ENCODE assay signal across 2 worm cellular contexts in genomic region chrIII:4196301-4196987, ce11.
A peak's percentile ranks its signal among the peaks of the same experiment; 100 is the strongest.
TF ChIP-seq lines count a peak whose summit lies in the region.

No protein-coding gene starts in this region.

TF ChIP-seq in whole organism, L1 larva, 84 proteins besides CTCF, POLR2A, EP300 and RAD21 (continued from another document):
- no peak for TF ChIP-seq ama-1 (optimal IDR thresholded peaks at IDR 0.05; lab: Kevin White, UChicago)
- peak; percentile 19 for TF ChIP-seq nhr-90 (tag; optimal IDR thresholded peaks at IDR 0.05; lab: Kevin White, UChicago; ENCODE audit: poor library complexity)
- peak; percentile 40 for TF ChIP-seq F16B12.6 (tag; optimal IDR thresholded peaks at IDR 0.05; lab: Kevin White, UChicago)
- TF ChIP-seq dpl-1 (GFP tag; optimal IDR thresholded peaks at IDR 0.05; lab: Kevin White, UChicago): peak; percentile 47 to 71 (median 47)
- no peak for TF ChIP-seq mab-9 (GFP tag; IDR thresholded peaks at IDR 0.05; lab: Robert Waterston, UW)
- TF ChIP-seq nhr-47 (tag; optimal IDR thresholded peaks at IDR 0.05; lab: Kevin White, UChicago): peak; percentile 66
- TF ChIP-seq C04F5.9 (tag; optimal IDR thresholded peaks at IDR 0.05; lab: Kevin White, UChicago): no peak
- TF ChIP-seq egl-13 (tag; optimal IDR thresholded peaks at IDR 0.05; lab: Kevin White, UChicago): peak; percentile 24
- TF ChIP-seq ces-1 (GFP tag; optimal IDR thresholded peaks at IDR 0.05; lab: Kevin White, UChicago): no peak
- TF ChIP-seq ets-5 (GFP tag; IDR thresholded peaks at IDR 0.05; lab: Robert Waterston, UW): no peak
- no peak for TF ChIP-seq vab-15 (tag; optimal IDR thresholded peaks at IDR 0.05; lab: Kevin White, UChicago)
- peak; percentile 68 to 78 for TF ChIP-seq lsy-2 (tag; optimal IDR thresholded peaks at IDR 0.05; lab: Kevin White, UChicago)
- TF ChIP-seq mep-1 (tag; optimal IDR thresholded peaks at IDR 0.05; lab: Kevin White, UChicago): peak; percentile 56
- TF ChIP-seq nhr-85 (tag; lab: Kevin White, UChicago): peak; percentile 76
- peak in 1 of 2 experiments; percentile 58 for TF ChIP-seq ztf-11 (tag; optimal IDR thresholded peaks at IDR 0.05; lab: Kevin White, UChicago)
- no peak for TF ChIP-seq nhr-11 (tag; optimal IDR thresholded peaks at IDR 0.05; lab: Kevin White, UChicago)
- peak; percentile 42 for TF ChIP-seq fkh-10 (GFP tag; optimal IDR thresholded peaks at IDR 0.05; lab: Kevin White, UChicago)
- TF ChIP-seq unc-86 (tag; optimal IDR thresholded peaks at IDR 0.05; lab: Kevin White, UChicago): peak; percentile 73
- peak; percentile 51 for TF ChIP-seq snpc-4 (tag; optimal IDR thresholded peaks at IDR 0.05; lab: Kevin White, UChicago)
- TF ChIP-seq nhr-12 (tag; optimal IDR thresholded peaks at IDR 0.05; lab: Kevin White, UChicago): no peak
- TF ChIP-seq lin-15B (tag; optimal IDR thresholded peaks at IDR 0.05; lab: Kevin White, UChicago): peak; percentile 59
- peak; percentile 38; the same call in 1 of the 2 replicates for TF ChIP-seq ceh-88 (GFP tag; IDR thresholded peaks at IDR 0.05; lab: Robert Waterston, UW)
- no peak for TF ChIP-seq nhr-237 (tag; optimal IDR thresholded peaks at IDR 0.05; lab: Kevin White, UChicago)
- TF ChIP-seq ceh-63 (GFP tag; optimal IDR thresholded peaks at IDR 0.05; lab: Kevin White, UChicago): no peak
- TF ChIP-seq lin-35 (GFP tag; optimal IDR thresholded peaks at IDR 0.05; lab: Kevin White, UChicago): peak in 1 of 2 experiments; percentile 69
- no peak for TF ChIP-seq egl-27 (tag; optimal IDR thresholded peaks at IDR 0.05; lab: Kevin White, UChicago)
- peak; percentile 60 for TF ChIP-seq snu-23 (GFP tag; optimal IDR thresholded peaks at IDR 0.05; lab: Kevin White, UChicago)
- peak; percentile 65 for TF ChIP-seq tbx-2 (tag; optimal IDR thresholded peaks at IDR 0.05; lab: Kevin White, UChicago)
- peak; percentile 47 for TF ChIP-seq fkh-4 (tag; optimal IDR thresholded peaks at IDR 0.05; lab: Kevin White, UChicago; ENCODE audit: borderline replicate concordance)
- peak; percentile 69 for TF ChIP-seq isw-1 (GFP tag; IDR thresholded peaks at IDR 0.05; lab: Robert Waterston, UW)
- peak; percentile 92 for TF ChIP-seq rnt-1 (tag; optimal IDR thresholded peaks at IDR 0.05; lab: Kevin White, UChicago)
- no peak for TF ChIP-seq sptf-1 (tag; optimal IDR thresholded peaks at IDR 0.05; lab: Kevin White, UChicago)
- TF ChIP-seq blmp-1 (tag; optimal IDR thresholded peaks at IDR 0.05; lab: Kevin White, UChicago): no peak
- peak; percentile 82 for TF ChIP-seq ceh-90 (tag; optimal IDR thresholded peaks at IDR 0.05; lab: Kevin White, UChicago)
- peak; percentile 71 for TF ChIP-seq irx-1 (tag; optimal IDR thresholded peaks at IDR 0.05; lab: Kevin White, UChicago)
- TF ChIP-seq pax-3 (tag; optimal IDR thresholded peaks at IDR 0.05; lab: Kevin White, UChicago): peak; percentile 64
- TF ChIP-seq unc-98 (GFP tag; IDR thresholded peaks at IDR 0.05; lab: Robert Waterston, UW): 0 out of 2 replicates have a peak, but pooled peaks have one; percentile 49
- TF ChIP-seq sox-4 (tag; optimal IDR thresholded peaks at IDR 0.05; lab: Kevin White, UChicago): peak; percentile 15
- peak; percentile 55 for TF ChIP-seq swsn-7 (tag; optimal IDR thresholded peaks at IDR 0.05; lab: Kevin White, UChicago)
- TF ChIP-seq nhr-77 (tag; optimal IDR thresholded peaks at IDR 0.05; lab: Kevin White, UChicago): peak; percentile 2
- peak; percentile 83 for TF ChIP-seq lin-14 (GFP tag; optimal IDR thresholded peaks at IDR 0.05; lab: Kevin White, UChicago)
- TF ChIP-seq fos-1 (tag; optimal IDR thresholded peaks at IDR 0.05; lab: Kevin White, UChicago): peak; percentile 3
- peak; percentile 50 for TF ChIP-seq nhr-20 (tag; optimal IDR thresholded peaks at IDR 0.05; lab: Kevin White, UChicago)

TF ChIP-seq in whole organism, L3 larva, 47 proteins besides CTCF, POLR2A, EP300 and RAD21 (continued from another document):
- no peak for TF ChIP-seq nhr-77 (tag; optimal IDR thresholded peaks at IDR 0.05; lab: Kevin White, UChicago)
- peak; percentile 22 for TF ChIP-seq R02D3.7 (tag; optimal IDR thresholded peaks at IDR 0.05; lab: Kevin White, UChicago)
- TF ChIP-seq fos-1 (tag; optimal IDR thresholded peaks at IDR 0.05; lab: Kevin White, UChicago): no peak
- peak; percentile 20 for TF ChIP-seq egl-5 (tag; optimal IDR thresholded peaks at IDR 0.05; lab: Kevin White, UChicago)
- TF ChIP-seq ceh-16 (tag; optimal IDR thresholded peaks at IDR 0.05; lab: Kevin White, UChicago): no peak
- TF ChIP-seq mdl-1 (tag; optimal IDR thresholded peaks at IDR 0.05; lab: Kevin White, UChicago): peak; percentile 85
- peak; percentile 46 for TF ChIP-seq snpc-4 (tag; optimal IDR thresholded peaks at IDR 0.05; lab: Kevin White, UChicago)
- no peak for TF ChIP-seq nhr-12 (tag; optimal IDR thresholded peaks at IDR 0.05; lab: Kevin White, UChicago)
- no peak for TF ChIP-seq ZK546.5 (tag; optimal IDR thresholded peaks at IDR 0.05; lab: Kevin White, UChicago)
- TF ChIP-seq daf-12 (tag; optimal IDR thresholded peaks at IDR 0.05; lab: Kevin White, UChicago): no peak
- TF ChIP-seq sea-2 (GFP tag; optimal IDR thresholded peaks at IDR 0.05; lab: Kevin White, UChicago): no peak
- TF ChIP-seq nhr-11 (tag; optimal IDR thresholded peaks at IDR 0.05; lab: Kevin White, UChicago): no peak
- no peak for TF ChIP-seq nhr-23 (tag; optimal IDR thresholded peaks at IDR 0.05; lab: Kevin White, UChicago)
- no peak for TF ChIP-seq jun-1 (tag; optimal IDR thresholded peaks at IDR 0.05; lab: Kevin White, UChicago)
- TF ChIP-seq aly-2 (tag; optimal IDR thresholded peaks at IDR 0.05; lab: Kevin White, UChicago): no peak
- TF ChIP-seq eor-1 (tag; optimal IDR thresholded peaks at IDR 0.05; lab: Kevin White, UChicago): no peak
- TF ChIP-seq nhr-43 (tag; optimal IDR thresholded peaks at IDR 0.05; lab: Kevin White, UChicago; ENCODE audit: poor library complexity, severe bottlenecking): no peak
- TF ChIP-seq ama-1 (optimal IDR thresholded peaks at IDR 0.05; lab: Kevin White, UChicago): no peak
- no peak for TF ChIP-seq elt-3 (tag; optimal IDR thresholded peaks at IDR 0.05; lab: Kevin White, UChicago)
- TF ChIP-seq zag-1 (tag; optimal IDR thresholded peaks at IDR 0.05; lab: Kevin White, UChicago): no peak
- TF ChIP-seq egl-27 (tag; optimal IDR thresholded peaks at IDR 0.05; lab: Kevin White, UChicago): no peak
- no peak for TF ChIP-seq elt-2 (tag; optimal IDR thresholded peaks at IDR 0.05; lab: Kevin White, UChicago)
- TF ChIP-seq lin-15B (tag; optimal IDR thresholded peaks at IDR 0.05; lab: Kevin White, UChicago): peak; percentile 75
- TF ChIP-seq fkh-10 (GFP tag; optimal IDR thresholded peaks at IDR 0.05; lab: Kevin White, UChicago): peak; percentile 6
- TF ChIP-seq nhr-237 (tag; optimal IDR thresholded peaks at IDR 0.05; lab: Kevin White, UChicago): no peak
- no peak for TF ChIP-seq ceh-82 (tag; optimal IDR thresholded peaks at IDR 0.05; lab: Kevin White, UChicago)
- no peak for TF ChIP-seq unc-62 (GFP tag; optimal IDR thresholded peaks at IDR 0.05; lab: Kevin White, UChicago)
